Fruit fly (Drosophila melanogaster): Measurements from ENCODE around the gene CG1695.
A peak's percentile ranks its signal among the peaks of the same experiment; 100 is the strongest.

Gene CG1695

dm6 chrX:20394066-20394913, 39.5 kb upstream of the CG1695 start, which contains the start of gene HERC2 (continued):
- TF ChIP-seq CG11560 (tag; IDR thresholded peaks at IDR 0.05): no peak
- peak; percentile 77 for TF ChIP-seq unc-4 (GFP tag; IDR thresholded peaks at IDR 0.05; ENCODE audit: partially characterized antibody)
- no peak for TF ChIP-seq wor (GFP tag; IDR thresholded peaks at IDR 0.05)
- no peak for TF ChIP-seq caup (GFP tag; optimal IDR thresholded peaks at IDR 0.05; ENCODE audit: severe bottlenecking)
- TF ChIP-seq HmgD (GFP tag; optimal IDR thresholded peaks at IDR 0.05): peak; percentile 53
- no peak; the same call in 1 of the 3 replicates for TF ChIP-seq CG17361 (GFP tag; IDR thresholded peaks at IDR 0.05)
- TF ChIP-seq Lpt (GFP tag; optimal IDR thresholded peaks at IDR 0.05): no peak
- TF ChIP-seq tap (tag; optimal IDR thresholded peaks at IDR 0.05): no peak
- TF ChIP-seq CG12744 (GFP tag; optimal IDR thresholded peaks at IDR 0.05): peak; percentile 9
- TF ChIP-seq CG10209 (GFP tag; optimal IDR thresholded peaks at IDR 0.05): no peak
- TF ChIP-seq Med (GFP tag): peak; percentile 91
- no peak for TF ChIP-seq Hr78 (GFP tag; optimal IDR thresholded peaks at IDR 0.05)
- no peak for TF ChIP-seq CG9797 (GFP tag; optimal IDR thresholded peaks at IDR 0.05)
- TF ChIP-seq E2f2 (GFP tag; IDR thresholded peaks at IDR 0.05): peak; percentile 46
- no peak for TF ChIP-seq fd64A (GFP tag; optimal IDR thresholded peaks at IDR 0.05)
- TF ChIP-seq mam (GFP tag; optimal IDR thresholded peaks at IDR 0.05): peak; percentile 73
- peak; percentile 45 for TF ChIP-seq CG4404 (GFP tag; IDR thresholded peaks at IDR 0.05)
- TF ChIP-seq maf-S (GFP tag; optimal IDR thresholded peaks at IDR 0.05): peak; percentile 16
- TF ChIP-seq CG8944 (GFP tag; optimal IDR thresholded peaks at IDR 0.05): peak; percentile 29
- peak in 1 of 2 experiments; percentile 40 for TF ChIP-seq bsh (GFP tag; optimal IDR thresholded peaks at IDR 0.05)
- peak; percentile 57 for TF ChIP-seq CG11247 (GFP tag; IDR thresholded peaks at IDR 0.05)
- no peak for TF ChIP-seq gro (GFP tag; optimal IDR thresholded peaks at IDR 0.05)
- no peak for TF ChIP-seq pfk (GFP tag; optimal IDR thresholded peaks at IDR 0.05)
- no peak for TF ChIP-seq Ssrp (tag; optimal IDR thresholded peaks at IDR 0.05)
- TF ChIP-seq CG11456 (GFP tag; IDR thresholded peaks at IDR 0.05): peak; percentile 77
- TF ChIP-seq CG13296 (GFP tag; optimal IDR thresholded peaks at IDR 0.05): no peak
- peak; percentile 70 for TF ChIP-seq CG9215 (GFP tag; IDR thresholded peaks at IDR 0.05)
- no peak for TF ChIP-seq sc (optimal IDR thresholded peaks at IDR 0.05)
- TF ChIP-seq sc (GFP tag; optimal IDR thresholded peaks at IDR 0.05): no peak
- TF ChIP-seq CG10267 (tag; optimal IDR thresholded peaks at IDR 0.05): peak; percentile 46
- peak; percentile 69 for TF ChIP-seq CG7357 (GFP tag; IDR thresholded peaks at IDR 0.05)
- TF ChIP-seq ro (GFP tag; IDR thresholded peaks at IDR 0.05): no peak
- no peak for TF ChIP-seq Neu2 (GFP tag; optimal IDR thresholded peaks at IDR 0.05; ENCODE audit: borderline replicate concordance)
- TF ChIP-seq CG1792 (GFP tag; optimal IDR thresholded peaks at IDR 0.05): peak; percentile 41
- no peak for TF ChIP-seq Rx (GFP tag; IDR thresholded peaks at IDR 0.05)
- peak; percentile 41 for TF ChIP-seq Ets97D (GFP tag; optimal IDR thresholded peaks at IDR 0.05)
- TF ChIP-seq CG2120 (GFP tag; optimal IDR thresholded peaks at IDR 0.05): peak; percentile 74
- peak; percentile 32 for TF ChIP-seq her (GFP tag; optimal IDR thresholded peaks at IDR 0.05)
- TF ChIP-seq CG12219 (GFP tag; optimal IDR thresholded peaks at IDR 0.05): no peak
- TF ChIP-seq Max (GFP tag; optimal IDR thresholded peaks at IDR 0.05): peak; percentile 25
- TF ChIP-seq dmrt99B (tag; optimal IDR thresholded peaks at IDR 0.05): no peak
- no peak for TF ChIP-seq da (GFP tag; optimal IDR thresholded peaks at IDR 0.05)
- TF ChIP-seq Bteb2 (GFP tag; optimal IDR thresholded peaks at IDR 0.05): no peak
- TF ChIP-seq Ravus (GFP tag; IDR thresholded peaks at IDR 0.05): no peak
- TF ChIP-seq CkIIα-i1 (GFP tag; IDR thresholded peaks at IDR 0.05): no peak
- TF ChIP-seq CG18262 (tag; optimal IDR thresholded peaks at IDR 0.05): no peak
- TF ChIP-seq Dek (tag; optimal IDR thresholded peaks at IDR 0.05): peak; percentile 12
- no peak for TF ChIP-seq sens-2 (GFP tag; IDR thresholded peaks at IDR 0.05)
- TF ChIP-seq CG30431 (GFP tag; optimal IDR thresholded peaks at IDR 0.05): peak; percentile 0
- TF ChIP-seq scrt (GFP tag; optimal IDR thresholded peaks at IDR 0.05): no peak

All from whole organism, embryonic.